Worm (Caenorhabditis elegans) whole organism, midembryonic: Measurements from ENCODE around the gene T13C5.9.

Experiments
- cog-1 ChIP-seq: sonication (generic microtip); optimal IDR thresholded peaks from 2 replicates; lab custom pipeline; 2016; ENCODE audit warnings: missing genetic modification characterization, missing compliant biosample characterization
- flt-1 ChIP-seq: fragments of 200-800 bp; sonication (Bioruptor generic); IDR thresholded peaks from 2 replicates; pipeline ENCODE4 v1.3.6; 2022; ENCODE audit warnings: missing genetic modification characterization, missing compliant biosample characterization
- klf-2 ChIP-seq: fragments of 200-800 bp; sonication (Bioruptor generic); conservative IDR thresholded peaks from 2 replicates; pipeline ENCODE4 v1.3.6; 2022; ENCODE audit warnings: missing genetic modification reagents, missing genetic modification characterization, missing compliant biosample characterization
- ref-1 ChIP-seq: fragments of 200-800 bp; sonication (Bioruptor generic); conservative IDR thresholded peaks from 2 replicates; pipeline ENCODE4 v1.3.6; 2022; ENCODE audit warnings: missing genetic modification reagents, missing genetic modification characterization, missing compliant biosample characterization
- tab-1 ChIP-seq: fragments of 200-800 bp; sonication (Bioruptor generic); IDR thresholded peaks from 2 replicates; pipeline ENCODE4 v1.3.6; 2022; ENCODE audit warnings: missing genetic modification characterization, missing compliant biosample characterization
- ztf-29 ChIP-seq: fragments of 200-800 bp; sonication (Bioruptor generic); IDR thresholded peaks from 2 replicates; pipeline ENCODE4 v1.3.6; 2022; ENCODE audit warnings: missing genetic modification reagents, missing genetic modification characterization, missing compliant biosample characterization

ce11 chrX:6196627-6197026 lies 6.6 kb downstream of the T13C5.9 start, which contains the start of gene daf-9:
- no peak for TF ChIP-seq klf-2 (GFP tag; lab: Robert Waterston, UW)
- TF ChIP-seq ref-1 (GFP tag; lab: Robert Waterston, UW): no peak
- no peak for TF ChIP-seq flt-1 (GFP tag; lab: Robert Waterston, UW)
- TF ChIP-seq cog-1 (tag; lab: Kevin White, UChicago): no peak
- TF ChIP-seq ztf-29 (GFP tag; lab: Robert Waterston, UW): no peak
- no peak for TF ChIP-seq tab-1 (GFP tag; lab: Robert Waterston, UW)
